Fruit fly (Drosophila melanogaster): ENCODE results near the gene CG18170.

Gene CG18170

dm6 chr3L:1579169-1579853, 23.4 kb upstream of the CG18170 start (continued):
- TF ChIP-seq lov (optimal IDR thresholded peaks at IDR 0.05) (no peak), lov (GFP tag; IDR thresholded peaks at IDR 0.05) (peak; percentile 86; the same call in 2 of the 3 replicates), fu2 (GFP tag; optimal IDR thresholded peaks at IDR 0.05) (no peak), Bdp1 (GFP tag; optimal IDR thresholded peaks at IDR 0.05) (peak; percentile 58), CG6254 (GFP tag; optimal IDR thresholded peaks at IDR 0.05) (peak; percentile 73), tna (GFP tag; IDR thresholded peaks at IDR 0.05; ENCODE audit: partially characterized antibody) (no peak), gro (GFP tag; optimal IDR thresholded peaks at IDR 0.05) (no peak), prd (optimal IDR thresholded peaks at IDR 0.05) (no peak), prd (GFP tag; IDR thresholded peaks at IDR 0.05) (peak; percentile 50; the same call in 1 of the 3 replicates), CG6689 (GFP tag; IDR thresholded peaks at IDR 0.05) (peak; percentile 61), inv (GFP tag; IDR thresholded peaks at IDR 0.05; ENCODE audit: partially characterized antibody) (no peak), CG10147 (GFP tag; optimal IDR thresholded peaks at IDR 0.05) (peak; percentile 64), CG8944 (GFP tag; optimal IDR thresholded peaks at IDR 0.05) (peak; percentile 50), CG11723 (GFP tag; optimal IDR thresholded peaks at IDR 0.05) (peak; percentile 54), Ptx1 (GFP tag; IDR thresholded peaks at IDR 0.05) (peak; percentile 72), CG15601 (tag; optimal IDR thresholded peaks at IDR 0.05) (peak; percentile 83), ATbp (GFP tag; optimal IDR thresholded peaks at IDR 0.05) (peak; percentile 93), Camta (GFP tag; optimal IDR thresholded peaks at IDR 0.05) (peak; percentile 73), oc (tag; optimal IDR thresholded peaks at IDR 0.05) (peak; percentile 93), Chrac-16 (GFP tag; optimal IDR thresholded peaks at IDR 0.05) (no peak), pfk (GFP tag; optimal IDR thresholded peaks at IDR 0.05) (peak; percentile 48), CG2712 (tag; optimal IDR thresholded peaks at IDR 0.05) (peak; percentile 73), esg (GFP tag; conservative IDR thresholded peaks at IDR 0.05) (no peak; the same call in 1 of the 2 replicates), CG1233 (GFP tag; optimal IDR thresholded peaks at IDR 0.05) (peak; percentile 77), tin (GFP tag; optimal IDR thresholded peaks at IDR 0.05) (peak; percentile 52), Max (GFP tag; optimal IDR thresholded peaks at IDR 0.05) (no peak), CG34224 (GFP tag; IDR thresholded peaks at IDR 0.05; ENCODE audit: partially characterized antibody) (no peak), CG7271 (tag; optimal IDR thresholded peaks at IDR 0.05) (peak; percentile 70), gt (GFP tag; IDR thresholded peaks at IDR 0.05) (no peak), CG30403 (GFP tag; optimal IDR thresholded peaks at IDR 0.05) (peak; percentile 36), CG17829 (tag; optimal IDR thresholded peaks at IDR 0.05) (peak; percentile 72), CG1602 (GFP tag; optimal IDR thresholded peaks at IDR 0.05) (peak; percentile 72), CG2120 (GFP tag; optimal IDR thresholded peaks at IDR 0.05) (peak; percentile 54), ftz-f1 (GFP tag; optimal IDR thresholded peaks at IDR 0.05) (no peak), CG10431 (GFP tag; optimal IDR thresholded peaks at IDR 0.05) (peak; percentile 89), stc (GFP tag; IDR thresholded peaks at IDR 0.05) (peak; percentile 66), CG10267 (tag; optimal IDR thresholded peaks at IDR 0.05) (peak; percentile 44), cato (GFP tag; optimal IDR thresholded peaks at IDR 0.05; ENCODE audit: borderline replicate concordance) (peak; percentile 47), B-H2 (GFP tag; optimal IDR thresholded peaks at IDR 0.05) (no peak), CG12659 (GFP tag; optimal IDR thresholded peaks at IDR 0.05) (peak; percentile 44), nmo (GFP tag; optimal IDR thresholded peaks at IDR 0.05) (peak; percentile 63), kah (GFP tag; optimal IDR thresholded peaks at IDR 0.05) (peak; percentile 10), Rfx (GFP tag; IDR thresholded peaks at IDR 0.05) (peak; percentile 51; the same call in 1 of the 2 replicates), her (GFP tag; optimal IDR thresholded peaks at IDR 0.05) (peak; percentile 26), CG11696 (GFP tag; IDR thresholded peaks at IDR 0.05) (peak; percentile 93), CG2875 (GFP tag; optimal IDR thresholded peaks at IDR 0.05) (peak; percentile 88), H15 (GFP tag; IDR thresholded peaks at IDR 0.05) (no peak), run (tag; optimal IDR thresholded peaks at IDR 0.05) (peak; percentile 43), BEAF-32 (GFP tag; optimal IDR thresholded peaks at IDR 0.05) (no peak)

All from whole organism, embryonic.